In genomic region chr3R:6806654-6807053, dm6 we compare ENCODE assay signal across 5 fruit fly cellular contexts.
TF ChIP-seq lines count a peak whose summit lies in the region.

No protein-coding gene starts in this region.

- peak; percentile 61 to 74 for TF ChIP-seq CTCF in S2 (optimal IDR thresholded peaks at IDR 0.05; lab: Kevin White, UChicago)
- peak; percentile 78 for TF ChIP-seq CTCF in whole organism, embryonic (GFP tag; optimal IDR thresholded peaks at IDR 0.05; lab: Kevin White, UChicago)

TF ChIP-seq in whole organism, embryonic, 481 proteins besides CTCF, POLR2A, EP300 and RAD21 (continues in another document):
- TF ChIP-seq CG10366 (GFP tag; IDR thresholded peaks at IDR 0.05; lab: Robert Waterston, UW) (no peak), usp (GFP tag; optimal IDR thresholded peaks at IDR 0.05; lab: Kevin White, UChicago) (no peak), zen (tag; optimal IDR thresholded peaks at IDR 0.05; lab: Kevin White, UChicago) (peak; percentile 65), pita (GFP tag; optimal IDR thresholded peaks at IDR 0.05; lab: Kevin White, UChicago) (peak; percentile 83), Nf-YB (GFP tag; optimal IDR thresholded peaks at IDR 0.05; lab: Kevin White, UChicago) (no peak), CG12299 (tag; optimal IDR thresholded peaks at IDR 0.05; lab: Kevin White, UChicago) (no peak), Bgb (GFP tag; IDR thresholded peaks at IDR 0.05; lab: Robert Waterston, UW; ENCODE audit: partially characterized antibody) (peak; percentile 68; the same call in 1 of the 2 replicates), stwl (tag; optimal IDR thresholded peaks at IDR 0.05; lab: Kevin White, UChicago) (peak; percentile 92), H15 (GFP tag; IDR thresholded peaks at IDR 0.05; lab: Robert Waterston, UW) (no peak), gfzf (GFP tag; optimal IDR thresholded peaks at IDR 0.05; lab: Kevin White, UChicago) (no peak), seq (GFP tag; IDR thresholded peaks at IDR 0.05; lab: Robert Waterston, UW) (peak; percentile 43), CG7839 (tag; optimal IDR thresholded peaks at IDR 0.05; lab: Kevin White, UChicago) (no peak), Jarid2 (GFP tag; optimal IDR thresholded peaks at IDR 0.05; lab: Kevin White, UChicago) (peak; percentile 36), ci (GFP tag; IDR thresholded peaks at IDR 0.05; lab: Robert Waterston, UW) (peak; percentile 47; the same call in 1 of the 3 replicates), knrl (GFP tag; IDR thresholded peaks at IDR 0.05; lab: Robert Waterston, UW; ENCODE audit: partially characterized antibody) (peak; percentile 49; the same call in 1 of the 3 replicates), CG2199 (GFP tag; IDR thresholded peaks at IDR 0.05; lab: Robert Waterston, UW) (peak; percentile 88; the same call in 2 of the 3 replicates), Dfd (GFP tag; optimal IDR thresholded peaks at IDR 0.05; lab: Kevin White, UChicago) (peak in 1 of 2 experiments; percentile 21), CG17829 (tag; optimal IDR thresholded peaks at IDR 0.05; lab: Kevin White, UChicago) (peak; percentile 39), amos (GFP tag; IDR thresholded peaks at IDR 0.05; lab: Robert Waterston, UW; ENCODE audit: partially characterized antibody) (peak; percentile 71), Ets65A (GFP tag; lab: Kevin White, UChicago) (peak; percentile 92), insv (GFP tag; optimal IDR thresholded peaks at IDR 0.05; lab: Kevin White, UChicago) (peak in 1 of 2 experiments; percentile 53)

TF ChIP-seq in whole organism, prepupa, 60 proteins besides CTCF, POLR2A, EP300 and RAD21:
- no peak for TF ChIP-seq Smox (GFP tag; optimal IDR thresholded peaks at IDR 0.05; lab: Kevin White, UChicago)
- peak; percentile 25 for TF ChIP-seq svp (GFP tag; lab: Kevin White, UChicago)
- no peak for TF ChIP-seq dac (GFP tag; optimal IDR thresholded peaks at IDR 0.05; lab: Kevin White, UChicago)
- no peak for TF ChIP-seq CG11762 (GFP tag; optimal IDR thresholded peaks at IDR 0.05; lab: Kevin White, UChicago; ENCODE audit: insufficient read depth)
- no peak for TF ChIP-seq Hr38 (GFP tag; optimal IDR thresholded peaks at IDR 0.05; lab: Kevin White, UChicago)
- no peak for TF ChIP-seq CG6808 (GFP tag; optimal IDR thresholded peaks at IDR 0.05; lab: Kevin White, UChicago)
- no peak for TF ChIP-seq CG11902 (GFP tag; optimal IDR thresholded peaks at IDR 0.05; lab: Kevin White, UChicago)
- no peak for TF ChIP-seq dsx (GFP tag; optimal IDR thresholded peaks at IDR 0.05; lab: Kevin White, UChicago; ENCODE audit: poor library complexity, severe bottlenecking)
- TF ChIP-seq CG7368 (GFP tag; optimal IDR thresholded peaks at IDR 0.05; lab: Kevin White, UChicago), result no peak
- peak; percentile 51 for TF ChIP-seq Eip78C (GFP tag; lab: Kevin White, UChicago)
- TF ChIP-seq ss (GFP tag; optimal IDR thresholded peaks at IDR 0.05; lab: Kevin White, UChicago), result no peak
TF ChIP-seq in whole organism, prepupa: peak in this region for 2.

TF ChIP-seq in whole organism, pupa, 21 proteins besides CTCF, POLR2A, EP300 and RAD21:
- TF ChIP-seq gl (tag; optimal IDR thresholded peaks at IDR 0.05; lab: Kevin White, UChicago), result no peak
- no peak for TF ChIP-seq CG34367 (tag; optimal IDR thresholded peaks at IDR 0.05; lab: Kevin White, UChicago)
- TF ChIP-seq D1 (tag; optimal IDR thresholded peaks at IDR 0.05; lab: Kevin White, UChicago), result peak; percentile 73
- no peak for TF ChIP-seq CG8301 (tag; optimal IDR thresholded peaks at IDR 0.05; lab: Kevin White, UChicago)

TF ChIP-seq in whole organism, wandering third instar larva, 38 proteins besides CTCF, POLR2A, EP300 and RAD21:
- no peak for TF ChIP-seq usp (GFP tag; optimal IDR thresholded peaks at IDR 0.05; lab: Kevin White, UChicago)
- peak; percentile 52 for TF ChIP-seq Myc (optimal IDR thresholded peaks at IDR 0.05; lab: Kevin White, UChicago)
- peak; percentile 19 for TF ChIP-seq tai (GFP tag; optimal IDR thresholded peaks at IDR 0.05; lab: Kevin White, UChicago)
